Fruit fly (Drosophila melanogaster) whole organism, embryonic: ENCODE measurements around the gene HHEX.

ENCODE experiments used
- BEAF-32 ChIP-seq: fragments of 200-800 bp; sonication (Bioruptor generic); optimal IDR thresholded peaks from 3 replicates; lab custom pipeline; 2017; ENCODE audit warnings: missing biosample characterization, missing genetic modification characterization, mild to moderate bottlenecking, moderate library complexity, missing genetic modification reagents
- CG12744 ChIP-seq: fragments of 200-800 bp; sonication (Bioruptor generic); optimal IDR thresholded peaks from 2 replicates; lab custom pipeline; 2016; ENCODE audit warnings: missing biosample characterization, missing genetic modification characterization
- CG13894 ChIP-seq: fragments of 200-800 bp; sonication (Bioruptor generic); optimal IDR thresholded peaks from 3 replicates; lab custom pipeline; 2018; ENCODE audit warnings: missing biosample characterization, mild to moderate bottlenecking, missing genetic modification characterization, moderate library complexity
- CG14014 ChIP-seq: fragments of 200-800 bp; sonication (Bioruptor generic); IDR thresholded peaks from 2 replicates; pipeline ENCODE4 v1.3.6; 2022; ENCODE audit warnings: missing biosample characterization, missing genetic modification characterization
- CG1529 ChIP-seq: fragments of 200-800 bp; sonication (Bioruptor generic); optimal IDR thresholded peaks from 3 replicates; lab custom pipeline; 2018; ENCODE audit warnings: missing biosample characterization, missing genetic modification characterization
- CG16779 ChIP-seq: fragments of 200-800 bp; sonication (Bioruptor generic); IDR thresholded peaks from 2 replicates; pipeline ENCODE4 v1.3.6; 2022; ENCODE audit warnings: missing biosample characterization, missing genetic modification characterization
- CG17802 ChIP-seq: fragments of 200-800 bp; sonication (Bioruptor generic); optimal IDR thresholded peaks from 2 replicates; lab custom pipeline; 2018; ENCODE audit warnings: missing biosample characterization, mild to moderate bottlenecking, missing genetic modification characterization, moderate library complexity
- CG18599 ChIP-seq: fragments of 200-800 bp; sonication (Bioruptor generic); optimal IDR thresholded peaks from 3 replicates; lab custom pipeline; 2017; ENCODE audit warnings: missing biosample characterization, missing genetic modification characterization, mild to moderate bottlenecking, moderate library complexity, missing genetic modification reagents
- CG2202 ChIP-seq: fragments of 200-800 bp; sonication (Bioruptor generic); optimal IDR thresholded peaks from 2 replicates; lab custom pipeline; 2018; ENCODE audit warnings: missing biosample characterization, mild to moderate bottlenecking, missing genetic modification characterization
- CG5245 ChIP-seq: fragments of 200-800 bp; sonication (Bioruptor generic); optimal IDR thresholded peaks from 3 replicates; lab custom pipeline; 2016; ENCODE audit warnings: missing biosample characterization, missing genetic modification characterization
- CG9876 ChIP-seq: fragments of 200-800 bp; sonication (Bioruptor generic); optimal IDR thresholded peaks from 2 replicates; lab custom pipeline; 2016; ENCODE audit warnings: missing biosample characterization, missing genetic modification characterization
- Camta ChIP-seq: fragments of 200-800 bp; sonication (Bioruptor generic); optimal IDR thresholded peaks from 2 replicates; lab custom pipeline; 2016; ENCODE audit warnings: missing biosample characterization, missing genetic modification characterization
- D19B ChIP-seq: fragments of 200-800 bp; sonication (Bioruptor generic); optimal IDR thresholded peaks from 2 replicates; lab custom pipeline; 2017; ENCODE audit warnings: missing biosample characterization, mild to moderate bottlenecking, missing genetic modification characterization
- Dip2 ChIP-seq: fragments of 200-800 bp; sonication (Bioruptor generic); IDR thresholded peaks from 2 replicates; pipeline ENCODE4 v1.3.6; 2022; ENCODE audit warnings: missing biosample characterization, missing genetic modification characterization
- Dp ChIP-seq: fragments of 200-800 bp; sonication (Bioruptor generic); optimal IDR thresholded peaks from 2 replicates; lab custom pipeline; 2018; ENCODE audit warnings: missing biosample characterization, mild to moderate bottlenecking, missing genetic modification characterization, moderate library complexity
- H15 ChIP-seq: fragments of 200-800 bp; sonication (Bioruptor generic); IDR thresholded peaks from 3 replicates; pipeline ENCODE4 v1.3.6; 2022; ENCODE audit warnings: missing biosample characterization, missing genetic modification characterization
- Hand ChIP-seq: fragments of 200-800 bp; sonication (Bioruptor generic); optimal IDR thresholded peaks from 2 replicates; lab custom pipeline; 2017; ENCODE audit warnings: mild to moderate bottlenecking, missing biosample characterization, missing genetic modification reagents, missing genetic modification characterization
- MBD-R2 ChIP-seq: fragments of 200-800 bp; sonication (Bioruptor generic); IDR thresholded peaks from 2 replicates; pipeline ENCODE4 v1.3.6; 2022; ENCODE audit warnings: missing biosample characterization, missing genetic modification characterization
- MESR4 ChIP-seq: fragments of 200-800 bp; sonication (Bioruptor generic); optimal IDR thresholded peaks from 2 replicates; lab custom pipeline; 2018; ENCODE audit warnings: missing biosample characterization, mild to moderate bottlenecking, missing genetic modification characterization, moderate library complexity
- Mad ChIP-seq: fragments of 200-800 bp; sonication (Bioruptor generic); optimal IDR thresholded peaks from 2 replicates; lab custom pipeline; 2016; ENCODE audit warnings: missing biosample characterization, missing genetic modification characterization
- NFAT ChIP-seq: fragments of 200-800 bp; sonication (Bioruptor generic); IDR thresholded peaks from 2 replicates; pipeline ENCODE4 v1.3.6; 2022; ENCODE audit warnings: missing biosample characterization, missing genetic modification characterization
- Scr ChIP-seq: fragments of 200-800 bp; sonication (Bioruptor generic); IDR thresholded peaks from 2 replicates; pipeline ENCODE4 v1.3.6; 2022; ENCODE audit warnings: missing biosample characterization, missing genetic modification characterization; ENCODE audit not compliant: partially characterized antibody
- Sox102F ChIP-seq: fragments of 200-800 bp; sonication (Bioruptor generic); optimal IDR thresholded peaks from 2 replicates; lab custom pipeline; 2018; ENCODE audit warnings: missing biosample characterization, mild to moderate bottlenecking, missing genetic modification characterization, moderate library complexity
- abd-A ChIP-seq: fragments of 200-800 bp; sonication (Bioruptor generic); optimal IDR thresholded peaks from 3 replicates; lab custom pipeline; 2019; ENCODE audit warnings: missing biosample characterization, mild to moderate bottlenecking, missing genetic modification characterization, moderate library complexity
- ato ChIP-seq: fragments of 200-800 bp; sonication (Bioruptor generic); IDR thresholded peaks from 2 replicates; pipeline ENCODE4 v1.3.6; 2022; ENCODE audit warnings: missing biosample characterization, missing genetic modification characterization; ENCODE audit not compliant: partially characterized antibody
- chn ChIP-seq: fragments of 200-800 bp; sonication (Bioruptor generic); optimal IDR thresholded peaks from 2 replicates; lab custom pipeline; 2016; ENCODE audit warnings: missing biosample characterization, missing genetic modification characterization
- dmrt99B ChIP-seq: fragments of 200-800 bp; sonication (Bioruptor generic); optimal IDR thresholded peaks from 2 replicates; lab custom pipeline; 2018; ENCODE audit warnings: missing biosample characterization, mild to moderate bottlenecking, missing genetic modification characterization, moderate library complexity
- dpn ChIP-seq, 2 experiments: fragments of 200-800 bp; sonication (Bioruptor generic); optimal IDR thresholded peaks; 3 replicates each; lab custom pipeline; 2016; ENCODE audit warnings: missing biosample characterization in 2 of 2, missing genetic modification characterization in 2 of 2
- ems ChIP-seq: fragments of 200-800 bp; sonication (Bioruptor generic); optimal IDR thresholded peaks from 3 replicates; lab custom pipeline; 2016; ENCODE audit warnings: missing biosample characterization, missing genetic modification characterization
- ewg ChIP-seq: fragments of 200-800 bp; sonication (Bioruptor generic); optimal IDR thresholded peaks from 3 replicates; lab custom pipeline; 2017; ENCODE audit warnings: mild to moderate bottlenecking, missing biosample characterization, missing genetic modification reagents, missing genetic modification characterization
- gcm2 ChIP-seq: fragments of 200-800 bp; sonication (Bioruptor generic); optimal IDR thresholded peaks from 2 replicates; lab custom pipeline; 2016; ENCODE audit warnings: missing biosample characterization, missing genetic modification characterization
- hkb ChIP-seq, 2 experiments: fragments of 200-800 bp in 1 of 2; fragments of >200 bp in 1 of 2; sonication (Bioruptor generic) in 1 of 2; IDR thresholded peaks in 1 of 2; optimal IDR thresholded peaks in 1 of 2; 2 replicates each; pipeline versions ENCODE4 v1.3.6 to Lab custom; 2017 to 2022; ENCODE audit warnings: missing biosample characterization in 1 of 2, missing genetic modification characterization in 1 of 2
- kay ChIP-seq: fragments of 200-800 bp; sonication (Bioruptor generic); optimal IDR thresholded peaks from 2 replicates; lab custom pipeline; 2016; ENCODE audit warnings: missing biosample characterization, missing genetic modification characterization
- lilli ChIP-seq: fragments of 200-800 bp; sonication (Bioruptor generic); optimal IDR thresholded peaks from 3 replicates; lab custom pipeline; 2016; ENCODE audit warnings: missing biosample characterization, missing genetic modification characterization
- nau ChIP-seq: fragments of 200-800 bp; sonication (Bioruptor generic); optimal IDR thresholded peaks from 3 replicates; lab custom pipeline; 2017; ENCODE audit warnings: missing biosample characterization, mild to moderate bottlenecking, missing genetic modification characterization, missing genetic modification reagents
- nerfin-1 ChIP-seq: fragments of 200-800 bp; sonication (Bioruptor generic); optimal IDR thresholded peaks from 3 replicates; lab custom pipeline; 2019; ENCODE audit warnings: missing biosample characterization, mild to moderate bottlenecking, missing genetic modification characterization, moderate library complexity
- pfk ChIP-seq: fragments of 200-800 bp; sonication (Bioruptor generic); optimal IDR thresholded peaks from 2 replicates; lab custom pipeline; 2018; ENCODE audit warnings: missing biosample characterization, mild to moderate bottlenecking, missing genetic modification characterization, moderate library complexity
- pros ChIP-seq: fragments of 200-800 bp; sonication (Bioruptor generic); optimal IDR thresholded peaks from 3 replicates; lab custom pipeline; 2019; ENCODE audit warnings: missing biosample characterization, mild to moderate bottlenecking, missing genetic modification characterization, moderate library complexity
- ranshi ChIP-seq: fragments of 200-800 bp; sonication (Bioruptor generic); IDR thresholded peaks from 2 replicates; pipeline ENCODE4 v1.3.6; 2022; ENCODE audit warnings: missing biosample characterization, missing genetic modification characterization
- sr ChIP-seq: fragments of 200-800 bp; sonication (Bioruptor generic); IDR thresholded peaks from 3 replicates; pipeline ENCODE4 v1.3.6; 2022; ENCODE audit warnings: missing biosample characterization, missing genetic modification characterization

The HHEX gene

dm6 chr3R:21101453-21102214 lies 20.9 kb upstream of the HHEX start, which contains the start of the genes CG7044 and Tbc1d22 (continued):
- TF ChIP-seq Sox102F (GFP tag; lab: Kevin White, UChicago): no peak
- no peak for TF ChIP-seq CG13894
- no peak for TF ChIP-seq CG5245
- peak; percentile 29 for TF ChIP-seq CG12744 (GFP tag; lab: Kevin White, UChicago)
- peak; percentile 38 to 70 for TF ChIP-seq dpn (GFP tag; optimal IDR thresholded peaks at IDR 0.05; lab: Kevin White, UChicago)
- peak; percentile 62 for TF ChIP-seq MESR4
- TF ChIP-seq hkb (optimal IDR thresholded peaks at IDR 0.05; lab: Kevin White, UChicago): no peak
- TF ChIP-seq hkb (GFP tag; IDR thresholded peaks at IDR 0.05; lab: Robert Waterston, UW): no peak
- TF ChIP-seq CG2202 (tag; lab: Kevin White, UChicago): no peak
- peak; percentile 15 for TF ChIP-seq ewg
- no peak for TF ChIP-seq abd-A (tag; lab: Kevin White, UChicago)
- TF ChIP-seq lilli: peak; percentile 68
- no peak for TF ChIP-seq pfk (GFP tag; lab: Kevin White, UChicago)
- peak; percentile 39 for TF ChIP-seq Scr (GFP tag; lab: Robert Waterston, UW)
- TF ChIP-seq D19B (GFP tag; lab: Kevin White, UChicago): peak; percentile 98
- no peak for TF ChIP-seq ems (GFP tag; lab: Kevin White, UChicago)
- peak; percentile 63 for TF ChIP-seq MBD-R2 (GFP tag; lab: Robert Waterston, UW)
- no peak for TF ChIP-seq CG9876 (GFP tag; lab: Kevin White, UChicago)
- no peak for TF ChIP-seq nau (GFP tag; lab: Kevin White, UChicago)
- TF ChIP-seq nerfin-1: no peak
- TF ChIP-seq CG16779: no peak
- no peak for TF ChIP-seq gcm2 (GFP tag; lab: Kevin White, UChicago)
- no peak for TF ChIP-seq pros (GFP tag; lab: Kevin White, UChicago)
- TF ChIP-seq Dip2 (GFP tag; lab: Robert Waterston, UW): no peak
- TF ChIP-seq BEAF-32: peak; percentile 81
- TF ChIP-seq Mad (GFP tag; lab: Kevin White, UChicago): no peak
- TF ChIP-seq ato: no peak
- no peak for TF ChIP-seq kay
- no peak for TF ChIP-seq CG14014 (GFP tag; lab: Robert Waterston, UW)
- no peak for TF ChIP-seq dmrt99B (tag; lab: Kevin White, UChicago)
- peak; percentile 45; the same call in 1 of the 2 replicates for TF ChIP-seq NFAT (GFP tag; lab: Robert Waterston, UW)
- no peak for TF ChIP-seq Hand (GFP tag; lab: Kevin White, UChicago)
- no peak for TF ChIP-seq CG1529 (GFP tag; lab: Kevin White, UChicago)
- no peak for TF ChIP-seq H15 (GFP tag; lab: Robert Waterston, UW)
- TF ChIP-seq chn (GFP tag; lab: Kevin White, UChicago): peak; percentile 55
- peak; percentile 16 for TF ChIP-seq Dp (GFP tag; lab: Kevin White, UChicago)
- peak; percentile 3; the same call in 1 of the 2 replicates for TF ChIP-seq ranshi (GFP tag; lab: Robert Waterston, UW)
- TF ChIP-seq Camta (GFP tag; lab: Kevin White, UChicago): no peak
- TF ChIP-seq CG17802 (tag; lab: Kevin White, UChicago): no peak
- TF ChIP-seq CG18599 (GFP tag; lab: Kevin White, UChicago): no peak
- no peak for TF ChIP-seq sr
